Worm (Caenorhabditis elegans) whole organism, L4 larva: ENCODE measurements around the gene eif-3.G.

Experiments used
- ceh-82 ChIP-seq: sonication (generic microtip); optimal IDR thresholded peaks from 2 replicates; lab custom pipeline; 2017; ENCODE audit warnings: missing biosample characterization, missing genetic modification characterization
- mes-2 ChIP-seq: sonication (generic microtip); optimal IDR thresholded peaks from 2 replicates; lab custom pipeline; 2016; ENCODE audit warnings: missing genotype, mild to moderate bottlenecking, missing genetic modification characterization, missing compliant biosample characterization; ENCODE audit not compliant: poor library complexity, severe bottlenecking

- TF ChIP-seq ceh-82 (tag; lab: Kevin White, UChicago) (no peak), mes-2 (tag; lab: Kevin White, UChicago) (no peak)
Observed at ce11 chrII:8409538-8409937, 33.0 kb upstream of the eif-3.G start.
